Fruit fly (Drosophila melanogaster) whole organism, adult: ENCODE measurements around the gene HBS1.

Experiments
- Mnt ChIP-seq: fragments of 200-800 bp; sonication (Bioruptor generic); optimal IDR thresholded peaks from 2 replicates; lab custom pipeline; 2016; ENCODE audit warnings: missing biosample characterization, mild to moderate bottlenecking, missing genetic modification characterization
- bab1 ChIP-seq: fragments of 200-800 bp; sonication (Bioruptor generic); optimal IDR thresholded peaks from 3 replicates; lab custom pipeline; 2019; ENCODE audit warnings: missing biosample characterization, mild to moderate bottlenecking, missing genetic modification characterization, moderate library complexity
- kay ChIP-seq: fragments of 200-800 bp; sonication (Bioruptor generic); peaks from one replicate; lab custom pipeline; 2016; ENCODE audit warnings: missing biosample characterization, missing genetic modification characterization, borderline replicate concordance

DNA sequence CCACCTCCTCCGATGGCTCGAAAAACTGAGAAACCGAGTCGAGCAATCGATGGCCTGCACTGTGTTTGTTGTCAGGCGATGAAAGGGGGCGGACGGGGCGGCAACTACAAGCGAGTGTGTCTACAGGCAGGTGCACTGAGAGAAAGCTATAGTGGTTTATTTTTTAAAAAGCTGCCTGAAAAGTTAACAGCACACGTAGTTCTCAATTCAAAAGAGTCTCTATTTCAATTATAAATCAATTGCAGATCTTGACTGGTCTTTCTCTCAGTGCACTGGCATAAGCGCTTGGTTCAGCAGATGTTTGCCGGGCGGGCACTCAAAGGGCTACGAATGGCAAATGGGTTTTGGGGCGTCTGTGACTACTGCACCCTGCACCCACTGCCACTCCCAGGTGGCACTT is 15.7 kb upstream of the HBS1 start:
- TF ChIP-seq kay (GFP tag; lab: Kevin White, UChicago) (no peak), bab1 (GFP tag; lab: Kevin White, UChicago) (no peak), Mnt (no peak)
